Worm (Caenorhabditis elegans) whole organism, L4/young adult: ENCODE results near the gene ins-35.

Experiments
- W03F9.2 ChIP-seq: fragments of 150-350 bp; optimal IDR thresholded peaks from 2 replicates; lab custom pipeline; 2014; ENCODE audit warnings: missing biosample characterization, missing genetic modification characterization
- him-1 ChIP-seq: sonication (generic microtip); optimal IDR thresholded peaks from 2 replicates; lab custom pipeline; 2016; ENCODE audit warnings: missing genotype, missing genetic modification reagents, missing genetic modification characterization, missing compliant biosample characterization

ce11 chrV:20383065-20383609 is 7.8 kb downstream of the ins-35 start, which contains the start of gene K02E2.11:
- TF ChIP-seq him-1 (tag; lab: Kevin White, UChicago) (no peak), W03F9.2 (tag; lab: Kevin White, UChicago) (peak; percentile 11)
